Fruit fly (Drosophila melanogaster) whole organism, wandering third instar larva: Measurements from ENCODE around the gene hbt.

Source experiments
- CG32264 ChIP-seq: fragments of 200-800 bp; sonication (Bioruptor generic); optimal IDR thresholded peaks from 2 replicates; lab custom pipeline; 2016; ENCODE audit warnings: missing biosample characterization, missing genetic modification characterization
- N ChIP-seq: fragments of >200 bp; optimal IDR thresholded peaks from 2 replicates; lab custom pipeline; 2018; ENCODE audit warnings: missing biosample characterization, missing external identifiers, missing genetic modification characterization
- br ChIP-seq: fragments of 200-800 bp; sonication (Bioruptor generic); optimal IDR thresholded peaks from 2 replicates; lab custom pipeline; 2016; ENCODE audit warnings: missing biosample characterization, missing genetic modification characterization
- h ChIP-seq: fragments of 200-800 bp; sonication (Bioruptor generic); optimal IDR thresholded peaks from 3 replicates; lab custom pipeline; 2016; ENCODE audit warnings: missing biosample characterization, mild to moderate bottlenecking, missing genetic modification characterization
- tai ChIP-seq: sonication (Bioruptor generic); optimal IDR thresholded peaks from 2 replicates; lab custom pipeline; 2016; ENCODE audit warnings: missing biosample characterization, missing genetic modification characterization

dm6 chr2L:13290276-13291065 lies 40.5 kb downstream of the hbt start:
- TF ChIP-seq br (GFP tag; lab: Kevin White, UChicago) = peak; percentile 34
- TF ChIP-seq h (GFP tag; lab: Kevin White, UChicago) = peak; percentile 39
- TF ChIP-seq tai (GFP tag; lab: Kevin White, UChicago) = no peak
- no peak for TF ChIP-seq N (GFP tag; lab: Kevin White, UChicago)
- peak; percentile 2 for TF ChIP-seq CG32264 (GFP tag; lab: Kevin White, UChicago)
